Worm (Caenorhabditis elegans) whole organism, L2 larva: ENCODE measurements around the gene nfya-1.

Experiments used
- aly-2 ChIP-seq: fragments of 150-350 bp; optimal IDR thresholded peaks from 2 replicates; lab custom pipeline; 2014; ENCODE audit warnings: missing biosample characterization, missing genetic modification characterization
- nhr-12 ChIP-seq: fragments of 150-350 bp; optimal IDR thresholded peaks from 2 replicates; lab custom pipeline; 2014; ENCODE audit warnings: missing biosample characterization, missing genetic modification characterization
- nhr-25 ChIP-seq: fragments of 150-350 bp; sonication (generic microtip); optimal IDR thresholded peaks from 3 replicates; lab custom pipeline; 2014; ENCODE audit warnings: missing biosample characterization, missing genetic modification characterization
- snpc-4 ChIP-seq: fragments of 150-350 bp; optimal IDR thresholded peaks from 2 replicates; lab custom pipeline; 2014; ENCODE audit warnings: missing biosample characterization, missing genetic modification characterization
- ztf-1 ChIP-seq: fragments of 200-800 bp; sonication (Bioruptor generic); conservative IDR thresholded peaks from 2 replicates; pipeline ENCODE4 v1.3.6; 2022; ENCODE audit warnings: missing genetic modification characterization, missing compliant biosample characterization

nfya-1 gene

ce11 chrX:11896708-11897107 is 49.9 kb downstream of the nfya-1 start:
- TF ChIP-seq ztf-1 (GFP tag; lab: Robert Waterston, UW) (no peak), aly-2 (no peak), snpc-4 (tag; lab: Kevin White, UChicago) (no peak), nhr-12 (tag; lab: Kevin White, UChicago) (no peak), nhr-25 (tag; lab: Kevin White, UChicago) (no peak)
